Worm (Caenorhabditis elegans): ENCODE results near the gene C54D10.5.

- TF ChIP-seq lsy-2 (tag; optimal IDR thresholded peaks at IDR 0.05) (peak; percentile 34 to 67), ceh-62 (tag; optimal IDR thresholded peaks at IDR 0.05) (no peak), nhr-11 (tag; optimal IDR thresholded peaks at IDR 0.05) (peak; percentile 80), ceh-82 (tag; optimal IDR thresholded peaks at IDR 0.05) (no peak), ceh-32 (tag; optimal IDR thresholded peaks at IDR 0.05; ENCODE audit: poor library complexity) (peak; percentile 40), lin-15B (tag; optimal IDR thresholded peaks at IDR 0.05) (no peak), nhr-77 (tag; optimal IDR thresholded peaks at IDR 0.05) (no peak), snpc-4 (tag; optimal IDR thresholded peaks at IDR 0.05) (no peak), nhr-42 (GFP tag; IDR thresholded peaks at IDR 0.05) (no peak), ceh-20 (GFP tag; IDR thresholded peaks at IDR 0.05) (peak; percentile 85), pha-4 (GFP tag; IDR thresholded peaks at IDR 0.05) (peak; percentile 36; the same call in 1 of the 2 replicates), pha-4 (tag; optimal IDR thresholded peaks at IDR 0.05) (no peak)
These were observed 36.3 kb downstream of the C54D10.5 start for ce11 chrV:12465399-12465798.

Measured in whole organism, L4 larva.